Worm (Caenorhabditis elegans) whole organism, L4/young adult: ENCODE measurements around the gene irld-50.

ENCODE experiments used
- W03F9.2 ChIP-seq: fragments of 150-350 bp; optimal IDR thresholded peaks from 2 replicates; lab custom pipeline; 2014; ENCODE audit warnings: missing biosample characterization, missing genetic modification characterization
- dao-5 ChIP-seq: sonication (generic microtip); optimal IDR thresholded peaks from 2 replicates; lab custom pipeline; 2016; ENCODE audit warnings: missing genotype, missing genetic modification characterization, moderate library complexity, missing compliant biosample characterization
- him-1 ChIP-seq: sonication (generic microtip); optimal IDR thresholded peaks from 2 replicates; lab custom pipeline; 2016; ENCODE audit warnings: missing genotype, missing genetic modification reagents, missing genetic modification characterization, missing compliant biosample characterization

ce11 chrII:2939681-2940080 is 4.2 kb downstream of the irld-50 start:
- no peak for TF ChIP-seq him-1 (tag; lab: Kevin White, UChicago)
- TF ChIP-seq W03F9.2 (tag; lab: Kevin White, UChicago) = no peak
- no peak for TF ChIP-seq dao-5 (tag; lab: Kevin White, UChicago)
